Fruit fly (Drosophila melanogaster): Measurements from ENCODE around the gene TTLL3A.

The TTLL3A gene

DNA sequence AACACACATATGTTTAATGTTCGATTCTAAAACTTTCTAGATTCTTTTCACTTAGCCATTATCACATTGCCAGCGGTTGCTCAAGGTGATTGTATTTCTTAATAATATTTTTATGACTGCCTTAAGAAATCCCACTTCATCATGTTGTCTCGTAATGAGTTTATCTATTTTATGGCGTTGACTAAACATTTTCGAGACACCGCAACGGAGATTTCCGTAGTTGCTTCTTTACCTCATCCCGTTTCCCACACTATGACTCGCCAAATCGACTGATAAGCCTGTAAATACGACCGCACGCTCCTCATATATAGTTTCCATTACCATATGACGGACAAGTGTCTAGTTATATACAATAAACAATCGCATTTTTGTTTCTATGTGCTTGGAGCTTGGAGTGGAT lies 45.6 kb upstream of the TTLL3A start (continued):
- TF ChIP-seq Xbp1 (GFP tag; optimal IDR thresholded peaks at IDR 0.05) (no peak), knrl (GFP tag; IDR thresholded peaks at IDR 0.05; ENCODE audit: partially characterized antibody) (no peak), hth (optimal IDR thresholded peaks at IDR 0.05) (no peak), Dip3 (GFP tag; optimal IDR thresholded peaks at IDR 0.05) (no peak), eve (GFP tag; optimal IDR thresholded peaks at IDR 0.05) (peak in 1 of 2 experiments; percentile 18), twi (tag; optimal IDR thresholded peaks at IDR 0.05) (no peak), crol (GFP tag; IDR thresholded peaks at IDR 0.05) (0 out of 2 replicates have a peak, but pooled peaks have one; percentile 13), H15 (GFP tag; IDR thresholded peaks at IDR 0.05) (no peak), abd-A (tag; optimal IDR thresholded peaks at IDR 0.05) (no peak), Hey (tag; optimal IDR thresholded peaks at IDR 0.05) (peak; percentile 32), CG17359 (tag; optimal IDR thresholded peaks at IDR 0.05) (no peak), Gsc (GFP tag; IDR thresholded peaks at IDR 0.05) (no peak)

DNA sequence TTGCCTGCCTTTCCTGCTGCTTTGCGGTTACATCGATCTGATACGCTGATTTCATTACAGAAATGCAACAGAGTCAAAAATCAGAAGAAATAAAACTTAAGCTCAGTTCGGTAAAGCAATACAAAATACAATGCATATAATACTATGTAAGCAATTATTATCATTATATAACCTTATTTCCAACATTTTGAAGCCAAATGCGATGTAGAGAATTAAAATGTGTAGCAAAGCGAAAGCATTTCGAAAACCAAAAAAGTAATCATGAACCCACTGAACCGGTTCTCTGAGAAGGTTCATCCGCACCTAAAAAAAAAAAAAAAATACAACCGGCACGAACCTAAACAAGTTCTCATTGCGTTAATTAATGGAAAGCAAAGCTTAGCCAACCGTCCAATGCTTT lies 44.2 kb upstream of the TTLL3A start:
- TF ChIP-seq Med (GFP tag): peak; percentile 36
- TF ChIP-seq Awh (GFP tag; IDR thresholded peaks at IDR 0.05): 0 out of 2 replicates have a peak, but pooled peaks have one; percentile 16
- TF ChIP-seq sug (tag; optimal IDR thresholded peaks at IDR 0.05): no peak
- no peak for TF ChIP-seq z (GFP tag; IDR thresholded peaks at IDR 0.05)
- no peak for TF ChIP-seq CG10267 (tag; optimal IDR thresholded peaks at IDR 0.05)
- no peak for TF ChIP-seq Hey (tag; optimal IDR thresholded peaks at IDR 0.05)
- peak; percentile 43 for TF ChIP-seq sqz (GFP tag; optimal IDR thresholded peaks at IDR 0.05)
- TF ChIP-seq Max (GFP tag; optimal IDR thresholded peaks at IDR 0.05): no peak
- TF ChIP-seq trem (tag; optimal IDR thresholded peaks at IDR 0.05): no peak
- TF ChIP-seq CG33213 (GFP tag; optimal IDR thresholded peaks at IDR 0.05): no peak
- TF ChIP-seq Fer2 (tag; optimal IDR thresholded peaks at IDR 0.05): no peak
- no peak for TF ChIP-seq Dbx (GFP tag; IDR thresholded peaks at IDR 0.05)
- no peak for TF ChIP-seq C15 (GFP tag; IDR thresholded peaks at IDR 0.05)
- TF ChIP-seq sens (GFP tag): peak; percentile 65

DNA sequence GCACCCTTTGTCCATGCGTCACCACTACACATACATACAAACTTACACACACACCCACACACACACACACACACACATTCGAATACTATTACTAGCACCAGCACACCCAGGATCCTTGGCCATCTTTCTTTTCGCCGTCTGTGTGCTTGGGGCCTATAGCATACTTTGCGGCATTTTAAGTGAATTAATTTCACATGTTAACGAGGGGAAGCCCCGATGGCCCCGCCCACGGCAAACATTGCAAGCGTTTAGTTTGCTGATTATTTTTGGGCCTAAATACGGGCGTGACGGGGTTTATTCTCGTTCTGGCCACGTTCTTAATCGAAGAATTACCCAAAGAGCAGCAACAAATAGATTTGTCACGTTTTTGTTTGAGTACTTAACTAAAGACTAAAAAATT lies 43.4 kb upstream of the TTLL3A start:
- TF ChIP-seq dysf (GFP tag; IDR thresholded peaks at IDR 0.05) (peak; percentile 23; the same call in 1 of the 3 replicates), crol (GFP tag; IDR thresholded peaks at IDR 0.05) (peak; percentile 59), CG32772 (GFP tag; IDR thresholded peaks at IDR 0.05) (no peak), CG10274 (GFP tag; optimal IDR thresholded peaks at IDR 0.05) (no peak), pfk (GFP tag; optimal IDR thresholded peaks at IDR 0.05) (no peak), CG15479 (GFP tag; optimal IDR thresholded peaks at IDR 0.05) (no peak), CG1603 (tag; optimal IDR thresholded peaks at IDR 0.05) (no peak), CG31365 (tag; optimal IDR thresholded peaks at IDR 0.05) (no peak), vvl (GFP tag; IDR thresholded peaks at IDR 0.05) (peak; percentile 10; the same call in 1 of the 2 replicates), CG31441 (GFP tag; IDR thresholded peaks at IDR 0.05) (no peak), Med (GFP tag) (peak; percentile 39), jumu (GFP tag; optimal IDR thresholded peaks at IDR 0.05) (no peak), HLH4C (GFP tag; IDR thresholded peaks at IDR 0.05; ENCODE audit: partially characterized antibody) (0 out of 3 replicates have a peak, but pooled peaks have one; percentile 13), gsb (GFP tag; IDR thresholded peaks at IDR 0.05) (no peak), CG15696 (tag; optimal IDR thresholded peaks at IDR 0.05) (no peak), org-1 (GFP tag; optimal IDR thresholded peaks at IDR 0.05) (no peak), CG17359 (tag; optimal IDR thresholded peaks at IDR 0.05) (no peak), Tbp (GFP tag; optimal IDR thresholded peaks at IDR 0.05) (no peak), Hmr (GFP tag; optimal IDR thresholded peaks at IDR 0.05) (no peak), dimm (GFP tag; IDR thresholded peaks at IDR 0.05) (no peak), chn (GFP tag; optimal IDR thresholded peaks at IDR 0.05) (no peak), oc (tag; optimal IDR thresholded peaks at IDR 0.05) (no peak), en (GFP tag; optimal IDR thresholded peaks at IDR 0.05) (no peak), pho (GFP tag; optimal IDR thresholded peaks at IDR 0.05) (no peak), Neu2 (GFP tag; optimal IDR thresholded peaks at IDR 0.05; ENCODE audit: borderline replicate concordance) (no peak), CG3281 (GFP tag; optimal IDR thresholded peaks at IDR 0.05) (no peak), CG2199 (GFP tag; IDR thresholded peaks at IDR 0.05) (0 out of 3 replicates have a peak, but pooled peaks have one; percentile 31), cg (GFP tag; optimal IDR thresholded peaks at IDR 0.05) (peak; percentile 38)
